Worm (Caenorhabditis elegans) whole organism, L2 larva: Measurements from ENCODE around the gene rabx-5.

Source experiments
- alr-1 ChIP-seq: fragments of 150-350 bp; optimal IDR thresholded peaks from 2 replicates; lab custom pipeline; 2014; ENCODE audit warnings: missing biosample characterization, missing genetic modification characterization
- ceh-16 ChIP-seq: fragments of 150-350 bp; optimal IDR thresholded peaks from 2 replicates; lab custom pipeline; 2014; ENCODE audit warnings: missing biosample characterization, missing genetic modification characterization
- ceh-82 ChIP-seq: fragments of 150-350 bp; optimal IDR thresholded peaks from 2 replicates; lab custom pipeline; 2014; ENCODE audit warnings: missing biosample characterization, missing genetic modification characterization
- gmeb-1 ChIP-seq: fragments of 150-350 bp; optimal IDR thresholded peaks from 2 replicates; lab custom pipeline; 2014; ENCODE audit warnings: missing biosample characterization, missing genetic modification characterization
- lsy-2 ChIP-seq, 2 experiments: fragments of 150-350 bp in 1 of 2; sonication (generic microtip) in 1 of 2; optimal IDR thresholded peaks; 2 replicates each; lab custom pipeline; 2014 to 2017; ENCODE audit warnings: missing biosample characterization in 2 of 2, missing genetic modification characterization in 2 of 2
- nhr-10 ChIP-seq: sonication (generic microtip); optimal IDR thresholded peaks from 2 replicates; lab custom pipeline; 2017; ENCODE audit warnings: missing biosample characterization, missing genetic modification characterization
- nhr-12 ChIP-seq: fragments of 150-350 bp; optimal IDR thresholded peaks from 2 replicates; lab custom pipeline; 2014; ENCODE audit warnings: missing biosample characterization, missing genetic modification characterization
- nhr-237 ChIP-seq: fragments of 150-350 bp; optimal IDR thresholded peaks from 2 replicates; lab custom pipeline; 2014; ENCODE audit warnings: missing biosample characterization, missing genetic modification characterization
- nhr-6 ChIP-seq: fragments of 150-350 bp; optimal IDR thresholded peaks from 2 replicates; lab custom pipeline; 2014; ENCODE audit warnings: missing biosample characterization, missing genetic modification characterization
- skn-1 ChIP-seq: sonication (generic microtip); optimal IDR thresholded peaks from 2 replicates; lab custom pipeline; 2017; ENCODE audit warnings: missing biosample characterization, missing genetic modification characterization
- snpc-4 ChIP-seq: fragments of 150-350 bp; optimal IDR thresholded peaks from 2 replicates; lab custom pipeline; 2014; ENCODE audit warnings: missing biosample characterization, missing genetic modification characterization
- zag-1 ChIP-seq: fragments of 150-350 bp; optimal IDR thresholded peaks from 2 replicates; lab custom pipeline; 2014; ENCODE audit warnings: missing biosample characterization, missing genetic modification characterization

DNA sequence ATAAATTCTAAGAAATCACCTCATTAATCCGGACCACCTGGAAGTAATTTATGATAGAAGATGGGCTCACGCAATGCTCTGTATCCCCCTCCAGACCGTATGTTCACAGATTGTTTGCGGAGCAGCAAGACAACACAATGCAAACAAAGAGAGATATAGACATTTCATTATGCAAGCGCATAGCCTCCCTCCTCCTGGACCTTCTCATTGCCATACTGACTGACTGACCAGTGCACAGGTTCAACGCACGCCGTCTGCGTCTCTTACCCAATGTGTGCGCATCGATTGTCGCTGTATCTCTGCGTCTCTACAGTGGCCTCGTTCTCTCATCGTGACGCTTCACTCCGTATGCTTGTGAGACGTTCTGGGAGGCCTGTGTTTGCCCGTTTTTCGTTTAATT, 46.5 kb downstream of the rabx-5 start:
- TF ChIP-seq nhr-6 (no peak), ceh-16 (tag; lab: Kevin White, UChicago) (no peak), skn-1 (tag; lab: Kevin White, UChicago) (no peak), nhr-12 (tag; lab: Kevin White, UChicago) (no peak), nhr-237 (no peak), nhr-10 (tag; lab: Kevin White, UChicago) (no peak), ceh-82 (no peak), lsy-2 (tag; optimal IDR thresholded peaks at IDR 0.05; lab: Kevin White, UChicago) (peak; percentile 38 to 61), snpc-4 (tag; lab: Kevin White, UChicago) (no peak), zag-1 (tag; lab: Kevin White, UChicago) (peak; percentile 20), alr-1 (no peak), gmeb-1 (tag; lab: Kevin White, UChicago) (no peak)
